Worm (Caenorhabditis elegans) whole organism, L2 larva: ENCODE data around the gene clec-221.

Source experiments
- C34F6.9 ChIP-seq: fragments of 150-350 bp; optimal IDR thresholded peaks from 2 replicates; lab custom pipeline; 2014; ENCODE audit warnings: missing biosample characterization, missing genetic modification characterization
- F13H6.1 ChIP-seq: sonication (generic microtip); optimal IDR thresholded peaks from 2 replicates; lab custom pipeline; 2016; ENCODE audit warnings: missing genetic modification characterization, missing compliant biosample characterization
- R02D3.7 ChIP-seq: fragments of 150-350 bp; optimal IDR thresholded peaks from 2 replicates; lab custom pipeline; 2014; ENCODE audit warnings: missing biosample characterization, missing genetic modification characterization
- Y55F3AM.14 ChIP-seq: fragments of 200-800 bp; sonication (Bioruptor generic); optimal IDR thresholded peaks from 2 replicates; lab custom pipeline; 2018; ENCODE audit warnings: mild to moderate bottlenecking, missing genetic modification characterization, missing compliant biosample characterization
- ZK546.5 ChIP-seq: sonication (generic microtip); optimal IDR thresholded peaks from 2 replicates; lab custom pipeline; 2017; ENCODE audit warnings: missing biosample characterization, missing genetic modification characterization
- alr-1 ChIP-seq: fragments of 150-350 bp; optimal IDR thresholded peaks from 2 replicates; lab custom pipeline; 2014; ENCODE audit warnings: missing biosample characterization, missing genetic modification characterization
- aly-2 ChIP-seq: fragments of 150-350 bp; optimal IDR thresholded peaks from 2 replicates; lab custom pipeline; 2014; ENCODE audit warnings: missing biosample characterization, missing genetic modification characterization
- ama-1 ChIP-seq: fragments of 150-350 bp; optimal IDR thresholded peaks from 2 replicates; lab custom pipeline; 2018; ENCODE audit warnings: inconsistent platforms
- blmp-1 ChIP-seq: sonication (generic microtip); optimal IDR thresholded peaks from 2 replicates; lab custom pipeline; 2017; ENCODE audit warnings: missing genetic modification characterization, mild to moderate bottlenecking, missing compliant biosample characterization, antibody characterized with exemption, moderate library complexity; ENCODE audit not compliant: insufficient read depth
- ceh-16 ChIP-seq: fragments of 150-350 bp; optimal IDR thresholded peaks from 2 replicates; lab custom pipeline; 2014; ENCODE audit warnings: missing biosample characterization, missing genetic modification characterization
- ceh-82 ChIP-seq: fragments of 150-350 bp; optimal IDR thresholded peaks from 2 replicates; lab custom pipeline; 2014; ENCODE audit warnings: missing biosample characterization, missing genetic modification characterization
- crh-2 ChIP-seq: sonication (generic microtip); optimal IDR thresholded peaks from 2 replicates; lab custom pipeline; 2017; ENCODE audit warnings: missing biosample characterization, missing genetic modification characterization
- dmd-4 ChIP-seq: sonication (generic microtip); optimal IDR thresholded peaks from 2 replicates; lab custom pipeline; 2017; ENCODE audit warnings: missing biosample characterization, missing genetic modification characterization
- egl-27 ChIP-seq: sonication (generic microtip); optimal IDR thresholded peaks from 3 replicates; lab custom pipeline; 2017; ENCODE audit warnings: missing biosample characterization, missing genetic modification reagents, missing genetic modification characterization
- elt-1 ChIP-seq: fragments of 150-350 bp; optimal IDR thresholded peaks from 2 replicates; lab custom pipeline; 2014; ENCODE audit warnings: missing biosample characterization, missing genetic modification characterization
- elt-3 ChIP-seq: sonication (generic microtip); optimal IDR thresholded peaks from 2 replicates; lab custom pipeline; 2017; ENCODE audit warnings: missing biosample characterization, missing genetic modification characterization
- fos-1 ChIP-seq: fragments of 150-350 bp; optimal IDR thresholded peaks from 2 replicates; lab custom pipeline; 2014; ENCODE audit warnings: missing biosample characterization, missing genetic modification characterization
- gmeb-1 ChIP-seq: fragments of 150-350 bp; optimal IDR thresholded peaks from 2 replicates; lab custom pipeline; 2014; ENCODE audit warnings: missing biosample characterization, missing genetic modification characterization
- lin-11 ChIP-seq: fragments of 150-350 bp; sonication (generic microtip); optimal IDR thresholded peaks from 2 replicates; lab custom pipeline; 2014; ENCODE audit warnings: missing biosample characterization, missing genetic modification characterization, inconsistent platforms, mixed read lengths
- lin-13 ChIP-seq: fragments of 150-350 bp; optimal IDR thresholded peaks from 2 replicates; lab custom pipeline; 2014; ENCODE audit warnings: missing biosample characterization, missing genetic modification reagents, missing genetic modification characterization
- lin-39 ChIP-seq: fragments of 150-350 bp; optimal IDR thresholded peaks from 2 replicates; lab custom pipeline; 2014; ENCODE audit warnings: missing biosample characterization, missing genetic modification reagents, missing genetic modification characterization
- lsy-2 ChIP-seq, 2 experiments: fragments of 150-350 bp in 1 of 2; sonication (generic microtip) in 1 of 2; optimal IDR thresholded peaks; 2 replicates each; lab custom pipeline; 2014 to 2017; ENCODE audit warnings: missing biosample characterization in 2 of 2, missing genetic modification characterization in 2 of 2
- mab-5 ChIP-seq: fragments of 150-350 bp; optimal IDR thresholded peaks from 2 replicates; lab custom pipeline; 2014; ENCODE audit warnings: missing biosample characterization, missing genetic modification characterization
- mbf-1 ChIP-seq: sonication (generic microtip); optimal IDR thresholded peaks from 2 replicates; lab custom pipeline; 2017; ENCODE audit warnings: missing biosample characterization, missing genetic modification characterization
- mdl-1 ChIP-seq, 2 experiments: fragments of 150-350 bp in 1 of 2; sonication (generic microtip) in 1 of 2; optimal IDR thresholded peaks; 2 replicates each; lab custom pipeline; 2017; ENCODE audit warnings: missing biosample characterization in 2 of 2, missing genetic modification characterization in 2 of 2
- nhr-10 ChIP-seq: sonication (generic microtip); optimal IDR thresholded peaks from 2 replicates; lab custom pipeline; 2017; ENCODE audit warnings: missing biosample characterization, missing genetic modification characterization
- nhr-11 ChIP-seq: fragments of 150-350 bp; optimal IDR thresholded peaks from 2 replicates; lab custom pipeline; 2014; ENCODE audit warnings: missing biosample characterization, missing genetic modification characterization
- nhr-12 ChIP-seq: fragments of 150-350 bp; optimal IDR thresholded peaks from 2 replicates; lab custom pipeline; 2014; ENCODE audit warnings: missing biosample characterization, missing genetic modification characterization
- nhr-129 ChIP-seq: fragments of 150-350 bp; optimal IDR thresholded peaks from 2 replicates; lab custom pipeline; 2014; ENCODE audit warnings: missing biosample characterization, missing genetic modification characterization
- nhr-21 ChIP-seq: fragments of 150-350 bp; optimal IDR thresholded peaks from 2 replicates; lab custom pipeline; 2014; ENCODE audit warnings: missing biosample characterization, missing genetic modification characterization
- nhr-23 ChIP-seq: fragments of 150-350 bp; optimal IDR thresholded peaks from 2 replicates; lab custom pipeline; 2014; ENCODE audit warnings: missing biosample characterization, missing genetic modification reagents, missing genetic modification characterization
- nhr-237 ChIP-seq: fragments of 150-350 bp; optimal IDR thresholded peaks from 2 replicates; lab custom pipeline; 2014; ENCODE audit warnings: missing biosample characterization, missing genetic modification characterization
- nhr-25 ChIP-seq: fragments of 150-350 bp; sonication (generic microtip); optimal IDR thresholded peaks from 3 replicates; lab custom pipeline; 2014; ENCODE audit warnings: missing biosample characterization, missing genetic modification characterization
- nhr-6 ChIP-seq: fragments of 150-350 bp; optimal IDR thresholded peaks from 2 replicates; lab custom pipeline; 2014; ENCODE audit warnings: missing biosample characterization, missing genetic modification characterization
- nhr-77 ChIP-seq: fragments of 150-350 bp; optimal IDR thresholded peaks from 2 replicates; lab custom pipeline; 2014; ENCODE audit warnings: missing biosample characterization, missing genetic modification characterization
- peb-1 ChIP-seq: fragments of 150-350 bp; optimal IDR thresholded peaks from 2 replicates; lab custom pipeline; 2014; ENCODE audit warnings: missing biosample characterization, missing genetic modification characterization
- sem-4 ChIP-seq: fragments of 150-350 bp; optimal IDR thresholded peaks from 2 replicates; lab custom pipeline; 2014; ENCODE audit warnings: missing biosample characterization, missing genetic modification reagents, missing genetic modification characterization
- skn-1 ChIP-seq: sonication (generic microtip); optimal IDR thresholded peaks from 2 replicates; lab custom pipeline; 2017; ENCODE audit warnings: missing biosample characterization, missing genetic modification characterization
- sma-3 ChIP-seq: sonication (generic microtip); optimal IDR thresholded peaks from 2 replicates; lab custom pipeline; 2016; ENCODE audit warnings: missing genetic modification reagents, missing genetic modification characterization, missing compliant biosample characterization
- sma-9 ChIP-seq, 2 experiments: fragments of 150-350 bp in 1 of 2; sonication (generic microtip) in 1 of 2; optimal IDR thresholded peaks; 2 replicates each; lab custom pipeline; 2014 to 2016; ENCODE audit warnings: missing genetic modification characterization in 2 of 2, mild to moderate bottlenecking in 1 of 2, missing biosample characterization in 1 of 2, missing compliant biosample characterization in 1 of 2, missing genetic modification reagents in 1 of 2, moderate library complexity in 1 of 2
- snpc-4 ChIP-seq: fragments of 150-350 bp; optimal IDR thresholded peaks from 2 replicates; lab custom pipeline; 2014; ENCODE audit warnings: missing biosample characterization, missing genetic modification characterization
- unc-39 ChIP-seq: fragments of 150-350 bp; optimal IDR thresholded peaks from 2 replicates; lab custom pipeline; 2014; ENCODE audit warnings: missing biosample characterization, missing genetic modification characterization
- unc-55 ChIP-seq: fragments of 150-350 bp; sonication (generic microtip); optimal IDR thresholded peaks from 3 replicates; lab custom pipeline; 2014; ENCODE audit warnings: missing biosample characterization, missing genetic modification reagents, missing genetic modification characterization
- unc-62 ChIP-seq: fragments of 150-350 bp; optimal IDR thresholded peaks from 2 replicates; lab custom pipeline; 2014; ENCODE audit warnings: missing biosample characterization, missing genetic modification reagents, missing genetic modification characterization
- zag-1 ChIP-seq: fragments of 150-350 bp; optimal IDR thresholded peaks from 2 replicates; lab custom pipeline; 2014; ENCODE audit warnings: missing biosample characterization, missing genetic modification characterization
- ztf-1 ChIP-seq: fragments of 200-800 bp; sonication (Bioruptor generic); conservative IDR thresholded peaks from 2 replicates; pipeline ENCODE4 v1.3.6; 2022; ENCODE audit warnings: missing genetic modification characterization, missing compliant biosample characterization
- ztf-11 ChIP-seq: sonication (generic microtip); optimal IDR thresholded peaks from 2 replicates; lab custom pipeline; 2017; ENCODE audit warnings: missing biosample characterization, missing genetic modification characterization
- ztf-4 ChIP-seq: fragments of 150-350 bp; optimal IDR thresholded peaks from 2 replicates; lab custom pipeline; 2014; ENCODE audit warnings: missing biosample characterization, missing genetic modification characterization

The clec-221 gene

ce11 chrV:10951655-10952278, 2.5 kb downstream of the clec-221 start, which contains the start of gene F17C11.4:
Gene F17C11.4 (plus strand): TSS chrV:10951860.
- TF ChIP-seq mab-5 (tag; lab: Kevin White, UChicago): peak; percentile 39
- TF ChIP-seq blmp-1: peak; percentile 76
- TF ChIP-seq elt-1: no peak
- no peak for TF ChIP-seq lin-11
- TF ChIP-seq R02D3.7: no peak
- no peak for TF ChIP-seq lin-39 (tag; lab: Kevin White, UChicago)
- peak; percentile 59 for TF ChIP-seq lin-13 (GFP tag; lab: Kevin White, UChicago)
- TF ChIP-seq sma-9 (GFP tag; optimal IDR thresholded peaks at IDR 0.05; lab: Kevin White, UChicago): peak; percentile 96
- TF ChIP-seq sma-9 (tag; optimal IDR thresholded peaks at IDR 0.05; lab: Kevin White, UChicago): no peak
- TF ChIP-seq ztf-11 (tag; lab: Kevin White, UChicago): no peak
- TF ChIP-seq nhr-23 (tag; lab: Kevin White, UChicago): no peak
- TF ChIP-seq zag-1 (tag; lab: Kevin White, UChicago): peak; percentile 54
- no peak for TF ChIP-seq nhr-77 (tag; lab: Kevin White, UChicago)
- peak; percentile 49 for TF ChIP-seq egl-27 (tag; lab: Kevin White, UChicago)
- TF ChIP-seq nhr-237 (tag; lab: Kevin White, UChicago): no peak
- peak; percentile 72 for TF ChIP-seq nhr-6
- peak; percentile 4 for TF ChIP-seq unc-55 (GFP tag; lab: Kevin White, UChicago)
- TF ChIP-seq gmeb-1 (tag; lab: Kevin White, UChicago): peak; percentile 58
- TF ChIP-seq nhr-21: peak; percentile 81
- TF ChIP-seq ztf-4 (tag; lab: Kevin White, UChicago): peak; percentile 88
- TF ChIP-seq ceh-16 (tag; lab: Kevin White, UChicago): no peak
- TF ChIP-seq sem-4: peak; percentile 70
- peak; percentile 57 for TF ChIP-seq crh-2 (tag; lab: Kevin White, UChicago)
- TF ChIP-seq skn-1 (tag; lab: Kevin White, UChicago): no peak
- peak; percentile 48 for TF ChIP-seq snpc-4 (tag; lab: Kevin White, UChicago)
- TF ChIP-seq alr-1 (tag; lab: Kevin White, UChicago): no peak
- TF ChIP-seq ZK546.5 (tag; lab: Kevin White, UChicago): no peak
- no peak for TF ChIP-seq nhr-10 (tag; lab: Kevin White, UChicago)
- peak; percentile 86 for TF ChIP-seq Y55F3AM.14
- no peak for TF ChIP-seq dmd-4 (tag; lab: Kevin White, UChicago)
- TF ChIP-seq nhr-12 (tag; lab: Kevin White, UChicago): no peak
- TF ChIP-seq mbf-1: no peak
- peak; percentile 90 for TF ChIP-seq nhr-25 (tag; lab: Kevin White, UChicago)
- peak; percentile 88 for TF ChIP-seq ama-1
- no peak for TF ChIP-seq nhr-11
- peak; percentile 85 for TF ChIP-seq C34F6.9 (tag; lab: Kevin White, UChicago)
- peak; percentile 75 for TF ChIP-seq sma-3 (GFP tag; lab: Kevin White, UChicago)
- TF ChIP-seq nhr-129 (tag; lab: Kevin White, UChicago): peak; percentile 96
- peak in 1 of 2 experiments; percentile 84 for TF ChIP-seq lsy-2 (tag; optimal IDR thresholded peaks at IDR 0.05; lab: Kevin White, UChicago)
- TF ChIP-seq F13H6.1 (tag; lab: Kevin White, UChicago): peak; percentile 91
- no peak for TF ChIP-seq unc-39 (tag; lab: Kevin White, UChicago)
- peak; percentile 28 to 85 for TF ChIP-seq mdl-1 (tag; optimal IDR thresholded peaks at IDR 0.05; lab: Kevin White, UChicago)
- no peak for TF ChIP-seq ztf-1 (GFP tag; lab: Robert Waterston, UW)
- TF ChIP-seq ceh-82 (tag; lab: Kevin White, UChicago): no peak
- TF ChIP-seq peb-1 (tag; lab: Kevin White, UChicago): no peak
- TF ChIP-seq fos-1 (tag; lab: Kevin White, UChicago): peak; percentile 66
- no peak for TF ChIP-seq elt-3 (tag; lab: Kevin White, UChicago)
- no peak for TF ChIP-seq aly-2 (tag; lab: Kevin White, UChicago)
- TF ChIP-seq unc-62: no peak
- TF ChIP-seq, all 48 proteins: peak for 24
